Fruit fly (Drosophila melanogaster): ENCODE data around the gene CG32640.

CG32640 gene

DNA sequence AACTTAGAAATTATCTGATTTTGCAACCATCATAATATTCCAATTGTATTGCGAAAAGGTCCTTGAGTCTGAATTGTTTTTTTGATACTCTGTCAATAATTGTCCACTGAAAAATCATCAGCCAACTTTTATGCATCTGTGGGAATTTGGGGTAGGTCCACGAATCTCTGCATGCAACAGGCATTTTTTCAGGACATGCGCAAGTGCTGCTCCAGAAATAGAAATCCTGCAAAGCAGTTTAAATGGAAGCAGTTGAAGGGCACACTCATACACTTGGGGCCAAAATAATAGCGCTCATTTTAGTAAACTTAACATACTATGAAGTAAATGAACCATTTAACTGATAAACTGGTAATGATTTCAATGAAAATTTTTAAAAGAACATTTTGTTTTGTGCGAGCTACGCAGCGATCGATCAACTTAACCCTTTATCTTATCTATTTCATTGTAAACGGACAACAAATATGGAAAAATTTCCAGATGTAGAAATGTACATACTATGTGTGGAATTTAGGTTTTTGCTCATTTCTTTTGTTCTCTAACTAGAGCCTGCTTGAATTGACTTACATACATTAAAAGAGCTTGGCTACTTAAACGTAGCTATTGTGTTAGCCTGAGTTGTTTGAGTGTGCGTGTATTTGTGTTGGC, 47.5 kb upstream of the CG32640 start (continued):
- TF ChIP-seq en (GFP tag; optimal IDR thresholded peaks at IDR 0.05): peak; percentile 52
- no peak for TF ChIP-seq Dref (GFP tag; IDR thresholded peaks at IDR 0.05)
- no peak for TF ChIP-seq D (optimal IDR thresholded peaks at IDR 0.05)
- peak; percentile 77 for TF ChIP-seq D (GFP tag; optimal IDR thresholded peaks at IDR 0.05)
- TF ChIP-seq CG3163 (GFP tag; optimal IDR thresholded peaks at IDR 0.05): no peak
- peak; percentile 31 for TF ChIP-seq CG12744 (GFP tag; optimal IDR thresholded peaks at IDR 0.05)
- no peak for TF ChIP-seq inv (GFP tag; IDR thresholded peaks at IDR 0.05; ENCODE audit: partially characterized antibody)
- TF ChIP-seq CG8944 (GFP tag; optimal IDR thresholded peaks at IDR 0.05): peak; percentile 62
- TF ChIP-seq CG10366 (GFP tag; IDR thresholded peaks at IDR 0.05): no peak; the same call in 1 of the 2 replicates
- peak; percentile 13 for TF ChIP-seq CG8290 (GFP tag; optimal IDR thresholded peaks at IDR 0.05)
- peak in 1 of 2 experiments; percentile 40 for TF ChIP-seq CG8290 (tag; optimal IDR thresholded peaks at IDR 0.05)
- TF ChIP-seq dimm (GFP tag; IDR thresholded peaks at IDR 0.05): no peak
- TF ChIP-seq kay (GFP tag; optimal IDR thresholded peaks at IDR 0.05): no peak
- TF ChIP-seq CG17829 (tag; optimal IDR thresholded peaks at IDR 0.05): peak; percentile 65
- TF ChIP-seq Antp (GFP tag; optimal IDR thresholded peaks at IDR 0.05): peak; percentile 63
- peak; percentile 35 for TF ChIP-seq CG3407 (GFP tag; optimal IDR thresholded peaks at IDR 0.05)
- 0 out of 2 replicates have a peak, but pooled peaks have one; percentile 30 for TF ChIP-seq Atf6 (GFP tag; IDR thresholded peaks at IDR 0.05)
- TF ChIP-seq CG10654 (GFP tag; optimal IDR thresholded peaks at IDR 0.05): peak; percentile 39
- TF ChIP-seq CG9797 (GFP tag; optimal IDR thresholded peaks at IDR 0.05): no peak
- no peak for TF ChIP-seq hth (optimal IDR thresholded peaks at IDR 0.05)
- TF ChIP-seq E2f1 (GFP tag; IDR thresholded peaks at IDR 0.05): peak; percentile 58
- TF ChIP-seq grn (GFP tag; optimal IDR thresholded peaks at IDR 0.05): peak; percentile 32
- no peak for TF ChIP-seq pan (optimal IDR thresholded peaks at IDR 0.05)
- no peak for TF ChIP-seq pan (GFP tag; optimal IDR thresholded peaks at IDR 0.05 in 1 of 2, IDR thresholded peaks at IDR 0.05 in 1 of 2)
- TF ChIP-seq CG18262 (tag; optimal IDR thresholded peaks at IDR 0.05): peak; percentile 86
- TF ChIP-seq CG8388 (GFP tag; optimal IDR thresholded peaks at IDR 0.05): peak; percentile 73
- peak; percentile 71 for TF ChIP-seq Ssrp (tag; optimal IDR thresholded peaks at IDR 0.05)
- TF ChIP-seq Eip74EF (GFP tag; optimal IDR thresholded peaks at IDR 0.05): peak in 1 of 2 experiments; percentile 72
- no peak for TF ChIP-seq CG4404 (GFP tag; IDR thresholded peaks at IDR 0.05)
- TF ChIP-seq Oli (tag; optimal IDR thresholded peaks at IDR 0.05): peak; percentile 81
- TF ChIP-seq HLHmδ (GFP tag; optimal IDR thresholded peaks at IDR 0.05): no peak
- no peak for TF ChIP-seq HLH4C (GFP tag; IDR thresholded peaks at IDR 0.05; ENCODE audit: partially characterized antibody)
- TF ChIP-seq CG12155 (GFP tag; optimal IDR thresholded peaks at IDR 0.05): peak; percentile 39
- TF ChIP-seq wor (GFP tag; IDR thresholded peaks at IDR 0.05): no peak
- peak; percentile 51 for TF ChIP-seq Bteb2 (GFP tag; optimal IDR thresholded peaks at IDR 0.05)
- TF ChIP-seq Blimp-1 (GFP tag; optimal IDR thresholded peaks at IDR 0.05): peak; percentile 55
- peak; percentile 56 for TF ChIP-seq Ptx1 (GFP tag; IDR thresholded peaks at IDR 0.05)
- peak; percentile 36 for TF ChIP-seq Hr3 (GFP tag; optimal IDR thresholded peaks at IDR 0.05)
- TF ChIP-seq gce (GFP tag; IDR thresholded peaks at IDR 0.05): no peak
- peak; percentile 66 for TF ChIP-seq CG7786 (GFP tag; optimal IDR thresholded peaks at IDR 0.05)
- peak; percentile 54 for TF ChIP-seq B-H2 (GFP tag; optimal IDR thresholded peaks at IDR 0.05)
- no peak for TF ChIP-seq dan (GFP tag; IDR thresholded peaks at IDR 0.05)
- TF ChIP-seq chn (GFP tag; optimal IDR thresholded peaks at IDR 0.05): peak; percentile 69
- TF ChIP-seq br (optimal IDR thresholded peaks at IDR 0.05): no peak
- peak; percentile 16 for TF ChIP-seq CrebB (tag; optimal IDR thresholded peaks at IDR 0.05)
- no peak for TF ChIP-seq GATAe (GFP tag; conservative IDR thresholded peaks at IDR 0.05)
- TF ChIP-seq abd-A (tag; optimal IDR thresholded peaks at IDR 0.05): no peak
- TF ChIP-seq Usf (GFP tag; optimal IDR thresholded peaks at IDR 0.05): peak; percentile 52
- TF ChIP-seq CG2116 (GFP tag; optimal IDR thresholded peaks at IDR 0.05): peak; percentile 17
- TF ChIP-seq unc-4 (GFP tag; IDR thresholded peaks at IDR 0.05; ENCODE audit: partially characterized antibody): no peak
- no peak for TF ChIP-seq wdn (GFP tag; IDR thresholded peaks at IDR 0.05)
- peak; percentile 40; the same call in 1 of the 2 replicates for TF ChIP-seq Nf-YA (GFP tag; IDR thresholded peaks at IDR 0.05)

Data from whole organism, embryonic.